Worm (Caenorhabditis elegans): Measurements from ENCODE around the gene pals-39.
A peak's percentile ranks its signal among the peaks of the same experiment; 100 is the strongest.

The pals-39 gene

ce11 chrV:12402355-12402754 lies 41.3 kb downstream of the pals-39 start, which contains the start of gene K01D12.8:
Gene K01D12.8 (plus strand): TSS chrV:12402655.
- TF ChIP-seq lir-3 (tag; optimal IDR thresholded peaks at IDR 0.05) (no peak), ceh-82 (tag; optimal IDR thresholded peaks at IDR 0.05) (no peak), unc-62 (GFP tag; optimal IDR thresholded peaks at IDR 0.05 in 1 of 2) (peak in 1 of 2 experiments; percentile 32), unc-62 (tag; optimal IDR thresholded peaks at IDR 0.05) (no peak), nhr-28 (tag; optimal IDR thresholded peaks at IDR 0.05) (no peak), zfp-3 (GFP tag; conservative IDR thresholded peaks at IDR 0.05) (no peak)

DNA sequence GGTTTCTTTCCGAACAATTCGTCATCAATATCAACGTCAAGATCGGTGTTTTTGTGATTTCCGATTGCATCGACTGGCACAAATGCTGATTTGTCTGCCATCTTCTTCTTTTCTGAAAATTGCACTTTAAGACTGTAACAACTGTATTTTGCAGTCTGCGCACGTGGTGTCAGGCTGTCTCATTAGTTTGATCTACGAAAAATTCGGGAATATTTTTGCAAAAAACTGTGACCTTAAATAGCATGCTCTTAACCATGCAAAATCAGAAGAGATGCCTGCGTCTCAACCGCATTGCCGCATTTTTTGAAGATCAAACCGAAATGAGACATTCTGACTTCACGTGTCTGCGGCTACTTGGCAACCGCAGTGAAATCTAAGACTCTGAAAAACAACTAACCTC lies 42.3 kb downstream of the pals-39 start, which contains the start of gene K01D12.7:
Gene K01D12.7, minus strand, starts transcription at position 101 of the 400 bp plus-strand sequence.
- TF ChIP-seq zfp-3 (GFP tag; conservative IDR thresholded peaks at IDR 0.05), result no peak
- TF ChIP-seq zip-11 (GFP tag; IDR thresholded peaks at IDR 0.05), result no peak
- no peak for TF ChIP-seq lin-15B (tag; optimal IDR thresholded peaks at IDR 0.05)
- no peak for TF ChIP-seq daf-19 (GFP tag; conservative IDR thresholded peaks at IDR 0.05)

DNA sequence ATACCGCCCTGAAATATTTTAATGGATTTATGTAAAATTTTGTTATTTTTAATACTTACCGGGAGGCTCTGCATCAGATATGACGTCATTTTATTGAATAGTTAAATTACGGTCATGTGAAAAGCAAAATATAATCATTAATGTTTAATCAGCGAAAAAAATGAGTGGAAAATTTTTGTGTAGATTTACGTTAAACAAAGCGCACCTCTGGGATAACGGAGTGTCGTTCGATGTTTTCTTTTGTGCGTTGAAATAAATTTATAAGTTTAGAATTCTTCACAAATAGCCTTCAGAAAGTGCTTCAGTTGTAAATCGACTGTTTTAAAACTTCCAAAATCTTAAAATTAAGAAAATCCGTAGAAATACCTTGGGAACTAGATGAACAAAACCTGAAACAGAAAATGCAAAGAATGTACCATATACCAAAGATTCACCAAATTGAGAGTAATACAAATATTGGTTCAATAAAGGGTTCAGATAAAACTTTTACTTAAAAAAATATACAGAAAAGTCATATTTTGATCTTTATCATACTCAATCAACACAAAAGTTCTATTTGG lies 42.9 kb downstream of the pals-39 start, which contains the start of the genes K01D12.20 and miga-1:
Gene K01D12.20, minus strand, starts transcription at position 138 of the 560 bp plus-strand sequence.
Gene miga-1, minus strand, starts transcription at position 183 of the 560 bp plus-strand sequence.
- TF ChIP-seq R02D3.7 (tag; optimal IDR thresholded peaks at IDR 0.05) (peak; percentile 78), dmd-9 (GFP tag; IDR thresholded peaks at IDR 0.05) (no peak), snpc-4 (tag; optimal IDR thresholded peaks at IDR 0.05) (no peak), ceh-44 (GFP tag; IDR thresholded peaks at IDR 0.05) (no peak), ztf-11 (tag; optimal IDR thresholded peaks at IDR 0.05) (no peak), nhr-6 (tag; optimal IDR thresholded peaks at IDR 0.05) (peak; percentile 92), hlh-11 (tag; optimal IDR thresholded peaks at IDR 0.05) (no peak), mxl-3 (GFP tag; optimal IDR thresholded peaks at IDR 0.05) (no peak), nhr-77 (tag; optimal IDR thresholded peaks at IDR 0.05) (no peak), hlh-30 (tag; optimal IDR thresholded peaks at IDR 0.05; ENCODE audit: insufficient read depth) (peak; percentile 42), Y48G9A.11 (GFP tag; IDR thresholded peaks at IDR 0.05) (peak; percentile 97), gei-8 (GFP tag; optimal IDR thresholded peaks at IDR 0.05) (no peak), T20F7.1 (GFP tag; optimal IDR thresholded peaks at IDR 0.05) (peak; percentile 97), set-16 (GFP tag; IDR thresholded peaks at IDR 0.05) (no peak), lin-38 (GFP tag; IDR thresholded peaks at IDR 0.05) (no peak), zfp-2 (tag; optimal IDR thresholded peaks at IDR 0.05) (no peak), aha-1 (tag) (peak; percentile 69), F37D6.2 (tag; optimal IDR thresholded peaks at IDR 0.05) (no peak), daf-16 (GFP tag; optimal IDR thresholded peaks at IDR 0.05) (no peak), daf-16 (tag; optimal IDR thresholded peaks at IDR 0.05) (peak; percentile 38), pha-4 (GFP tag; IDR thresholded peaks at IDR 0.05) (no peak), pha-4 (tag; optimal IDR thresholded peaks at IDR 0.05) (no peak), rbr-2 (tag; optimal IDR thresholded peaks at IDR 0.05) (peak; percentile 4)

DNA sequence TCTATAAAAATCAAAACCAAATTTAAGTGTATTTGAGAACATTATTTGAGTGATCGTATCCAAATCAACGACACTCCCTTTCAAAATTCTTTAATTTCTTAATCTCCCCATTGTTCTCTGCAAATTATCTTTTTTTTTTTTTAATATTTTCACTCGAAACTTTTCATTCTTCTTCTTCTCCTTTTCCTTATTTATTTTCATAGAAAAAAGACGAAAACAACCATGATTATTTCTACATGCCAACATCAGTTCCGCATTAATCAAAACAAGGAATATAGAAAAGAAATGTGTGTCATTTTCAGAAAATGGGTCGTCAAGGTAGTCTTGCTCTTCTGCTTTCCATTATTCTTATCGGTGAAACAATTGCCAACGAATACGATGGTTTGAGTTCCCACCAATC lies 46.1 kb downstream of the pals-39 start, which contains the start of gene K01D12.5:
Gene K01D12.5, plus strand, starts transcription at position 301 of the 400 bp plus-strand sequence.
- TF ChIP-seq duxl-1 (tag; optimal IDR thresholded peaks at IDR 0.05; ENCODE audit: poor library complexity) (no peak), mes-2 (tag; optimal IDR thresholded peaks at IDR 0.05; ENCODE audit: poor library complexity, severe bottlenecking) (no peak), nhr-11 (tag; optimal IDR thresholded peaks at IDR 0.05) (no peak), ZK337.2 (GFP tag; IDR thresholded peaks at IDR 0.05) (no peak), zfp-3 (GFP tag; conservative IDR thresholded peaks at IDR 0.05) (no peak), Y75B8A.6 (GFP tag; IDR thresholded peaks at IDR 0.05) (no peak), cey-2 (tag; optimal IDR thresholded peaks at IDR 0.05; ENCODE audit: borderline replicate concordance, insufficient read depth) (no peak)

All from whole organism, L4 larva.